Worm (Caenorhabditis elegans) whole organism, L2 larva: Measurements from ENCODE around the gene K12H6.12.

Experiments used
- aly-2 ChIP-seq: fragments of 150-350 bp; optimal IDR thresholded peaks from 2 replicates; lab custom pipeline; 2014; ENCODE audit warnings: missing biosample characterization, missing genetic modification characterization
- ceh-82 ChIP-seq: fragments of 150-350 bp; optimal IDR thresholded peaks from 2 replicates; lab custom pipeline; 2014; ENCODE audit warnings: missing biosample characterization, missing genetic modification characterization
- egl-27 ChIP-seq: sonication (generic microtip); optimal IDR thresholded peaks from 3 replicates; lab custom pipeline; 2017; ENCODE audit warnings: missing biosample characterization, missing genetic modification reagents, missing genetic modification characterization
- elt-1 ChIP-seq: fragments of 150-350 bp; optimal IDR thresholded peaks from 2 replicates; lab custom pipeline; 2014; ENCODE audit warnings: missing biosample characterization, missing genetic modification characterization
- fos-1 ChIP-seq: fragments of 150-350 bp; optimal IDR thresholded peaks from 2 replicates; lab custom pipeline; 2014; ENCODE audit warnings: missing biosample characterization, missing genetic modification characterization
- lin-39 ChIP-seq: fragments of 150-350 bp; optimal IDR thresholded peaks from 2 replicates; lab custom pipeline; 2014; ENCODE audit warnings: missing biosample characterization, missing genetic modification reagents, missing genetic modification characterization
- lsy-2 ChIP-seq, 2 experiments: fragments of 150-350 bp in 1 of 2; sonication (generic microtip) in 1 of 2; optimal IDR thresholded peaks; 2 replicates each; lab custom pipeline; 2014 to 2017; ENCODE audit warnings: missing biosample characterization in 2 of 2, missing genetic modification characterization in 2 of 2
- nhr-11 ChIP-seq: fragments of 150-350 bp; optimal IDR thresholded peaks from 2 replicates; lab custom pipeline; 2014; ENCODE audit warnings: missing biosample characterization, missing genetic modification characterization
- nhr-6 ChIP-seq: fragments of 150-350 bp; optimal IDR thresholded peaks from 2 replicates; lab custom pipeline; 2014; ENCODE audit warnings: missing biosample characterization, missing genetic modification characterization
- nhr-77 ChIP-seq: fragments of 150-350 bp; optimal IDR thresholded peaks from 2 replicates; lab custom pipeline; 2014; ENCODE audit warnings: missing biosample characterization, missing genetic modification characterization
- peb-1 ChIP-seq: fragments of 150-350 bp; optimal IDR thresholded peaks from 2 replicates; lab custom pipeline; 2014; ENCODE audit warnings: missing biosample characterization, missing genetic modification characterization
- unc-39 ChIP-seq: fragments of 150-350 bp; optimal IDR thresholded peaks from 2 replicates; lab custom pipeline; 2014; ENCODE audit warnings: missing biosample characterization, missing genetic modification characterization
- unc-62 ChIP-seq: fragments of 150-350 bp; optimal IDR thresholded peaks from 2 replicates; lab custom pipeline; 2014; ENCODE audit warnings: missing biosample characterization, missing genetic modification reagents, missing genetic modification characterization

ce11 chrII:2769021-2769420, 38.9 kb upstream of the K12H6.12 start, which contains the start of gene F08D12.7:
- TF ChIP-seq peb-1 = no peak
- no peak for TF ChIP-seq ceh-82 (tag; lab: Kevin White, UChicago)
- TF ChIP-seq elt-1 (tag; lab: Kevin White, UChicago) = no peak
- TF ChIP-seq egl-27 (tag; lab: Kevin White, UChicago) = no peak
- no peak for TF ChIP-seq fos-1 (tag; lab: Kevin White, UChicago)
- no peak for TF ChIP-seq aly-2 (tag; lab: Kevin White, UChicago)
- TF ChIP-seq nhr-11 (tag; lab: Kevin White, UChicago) = no peak
- no peak for TF ChIP-seq lin-39
- no peak for TF ChIP-seq unc-39 (tag; lab: Kevin White, UChicago)
- no peak for TF ChIP-seq nhr-77 (tag; lab: Kevin White, UChicago)
- no peak for TF ChIP-seq nhr-6 (tag; lab: Kevin White, UChicago)
- no peak for TF ChIP-seq lsy-2 (tag; optimal IDR thresholded peaks at IDR 0.05; lab: Kevin White, UChicago)
- TF ChIP-seq unc-62 (GFP tag; lab: Kevin White, UChicago) = no peak
